Worm (Caenorhabditis elegans) whole organism, L4 larva: ENCODE results near the gene K10D11.2.

Experiments
- F49E8.2 ChIP-seq: sonication (generic microtip); optimal IDR thresholded peaks from 2 replicates; lab custom pipeline; 2016; ENCODE audit warnings: missing compliant biosample characterization, mild to moderate bottlenecking, missing genetic modification characterization, borderline replicate concordance
- aha-1 ChIP-seq: fragments of 150-350 bp; peaks from one replicate; lab custom pipeline; 2014; ENCODE audit warnings: missing biosample characterization, missing genetic modification characterization
- ceh-28 ChIP-seq: fragments of 150-350 bp; optimal IDR thresholded peaks from 2 replicates; lab custom pipeline; 2014; ENCODE audit warnings: missing biosample characterization, missing genetic modification reagents, missing genetic modification characterization
- dmd-6 ChIP-seq: fragments of 200-800 bp; sonication (Bioruptor generic); IDR thresholded peaks from 2 replicates; pipeline ENCODE4 v1.3.6; 2022; ENCODE audit warnings: missing genetic modification reagents, missing genetic modification characterization, missing compliant biosample characterization
- dve-1 ChIP-seq: sonication (generic microtip); optimal IDR thresholded peaks from 2 replicates; lab custom pipeline; 2017; ENCODE audit warnings: antibody characterized with exemption, mild to moderate bottlenecking, missing genetic modification characterization, missing compliant biosample characterization; ENCODE audit not compliant: insufficient read depth
- lin-38 ChIP-seq: fragments of 200-800 bp; sonication (Bioruptor generic); IDR thresholded peaks from 2 replicates; pipeline ENCODE4 v1.3.6; 2022; ENCODE audit warnings: missing genetic modification reagents, missing genetic modification characterization, missing compliant biosample characterization
- madf-9 ChIP-seq: fragments of 200-800 bp; sonication (Bioruptor generic); conservative IDR thresholded peaks from 2 replicates; pipeline ENCODE4 v1.3.6; 2022; ENCODE audit warnings: missing genetic modification reagents, missing genetic modification characterization, missing compliant biosample characterization
- nhr-10 ChIP-seq: fragments of 150-350 bp; optimal IDR thresholded peaks from 2 replicates; lab custom pipeline; 2014; ENCODE audit warnings: missing biosample characterization, missing genetic modification characterization
- nhr-42 ChIP-seq: fragments of 200-800 bp; sonication (Bioruptor generic); IDR thresholded peaks from 2 replicates; pipeline ENCODE4 v1.3.6; 2022; ENCODE audit warnings: missing genetic modification characterization, missing compliant biosample characterization
- snpc-1.2 ChIP-seq: fragments of 200-800 bp; sonication (Bioruptor generic); IDR thresholded peaks from 2 replicates; pipeline ENCODE4 v1.3.6; 2022; ENCODE audit warnings: missing genetic modification reagents, missing genetic modification characterization, missing compliant biosample characterization
- spr-1 ChIP-seq: sonication (generic microtip); optimal IDR thresholded peaks from 2 replicates; lab custom pipeline; 2016; ENCODE audit warnings: mild to moderate bottlenecking, missing genetic modification characterization, missing compliant biosample characterization
- zag-1 ChIP-seq: fragments of 150-350 bp; optimal IDR thresholded peaks from 2 replicates; lab custom pipeline; 2014; ENCODE audit warnings: missing biosample characterization, missing genetic modification characterization

- TF ChIP-seq spr-1 (tag; lab: Kevin White, UChicago), result no peak
- no peak for TF ChIP-seq madf-9 (GFP tag; lab: Robert Waterston, UW)
- TF ChIP-seq lin-38, result no peak
- TF ChIP-seq ceh-28 (tag; lab: Kevin White, UChicago), result no peak
- TF ChIP-seq dve-1 (tag; lab: Kevin White, UChicago), result no peak
- no peak for TF ChIP-seq aha-1
- no peak for TF ChIP-seq dmd-6 (GFP tag; lab: Robert Waterston, UW)
- TF ChIP-seq F49E8.2 (tag; lab: Kevin White, UChicago), result no peak
- no peak for TF ChIP-seq snpc-1.2 (GFP tag; lab: Robert Waterston, UW)
- no peak for TF ChIP-seq zag-1 (tag; lab: Kevin White, UChicago)
- no peak for TF ChIP-seq nhr-42 (GFP tag; lab: Robert Waterston, UW)
- no peak for TF ChIP-seq nhr-10 (tag; lab: Kevin White, UChicago)
Observed at ce11 chrIV:12972780-12973179, 6.0 kb upstream of the K10D11.2 start.
